Worm (Caenorhabditis elegans) whole organism, midembryonic: ENCODE measurements around the gene igeg-1.

Source experiments
- T22C8.4 ChIP-seq: fragments of 200-800 bp; sonication (Bioruptor generic); IDR thresholded peaks from 2 replicates; pipeline ENCODE4 v1.3.6; 2022; ENCODE audit warnings: missing genetic modification characterization, missing compliant biosample characterization
- cog-1 ChIP-seq: sonication (generic microtip); optimal IDR thresholded peaks from 2 replicates; lab custom pipeline; 2016; ENCODE audit warnings: missing genetic modification characterization, missing compliant biosample characterization
- flt-1 ChIP-seq: fragments of 200-800 bp; sonication (Bioruptor generic); IDR thresholded peaks from 2 replicates; pipeline ENCODE4 v1.3.6; 2022; ENCODE audit warnings: missing genetic modification characterization, missing compliant biosample characterization
- tab-1 ChIP-seq: fragments of 200-800 bp; sonication (Bioruptor generic); IDR thresholded peaks from 2 replicates; pipeline ENCODE4 v1.3.6; 2022; ENCODE audit warnings: missing genetic modification characterization, missing compliant biosample characterization

DNA sequence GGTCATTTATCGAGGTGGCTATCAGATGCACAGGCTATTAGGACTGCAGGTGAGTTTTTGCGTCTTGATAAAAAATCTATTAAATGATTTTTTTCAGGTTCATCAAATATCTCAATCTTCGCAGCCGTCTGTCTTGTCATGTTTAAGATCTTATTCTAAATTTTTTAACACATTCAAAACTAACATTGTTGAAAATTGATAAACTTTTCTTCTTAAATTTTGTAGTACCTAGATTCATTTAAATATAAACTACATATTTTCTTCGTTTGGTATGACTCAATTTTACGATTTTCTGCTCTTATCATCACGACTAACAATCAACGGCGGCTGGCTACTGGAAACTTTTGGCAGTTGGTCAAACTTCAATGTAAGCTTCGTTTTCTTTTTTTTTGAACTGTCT lies 40.1 kb downstream of the igeg-1 start, which contains the start of gene F19C7.4:
- TF ChIP-seq tab-1 (GFP tag; lab: Robert Waterston, UW) (no peak), flt-1 (GFP tag; lab: Robert Waterston, UW) (no peak), T22C8.4 (GFP tag; lab: Robert Waterston, UW) (no peak), cog-1 (tag; lab: Kevin White, UChicago) (no peak)
